Fruit fly (Drosophila melanogaster) whole organism, embryonic: ENCODE data around the gene Bro.

Experiments used
- Adf1 ChIP-seq: fragments of 200-800 bp; sonication (Bioruptor generic); IDR thresholded peaks from 2 replicates; pipeline ENCODE4 v1.3.6; 2022; ENCODE audit warnings: missing biosample characterization, missing genetic modification characterization
- BEAF-32 ChIP-seq: fragments of 200-800 bp; sonication (Bioruptor generic); optimal IDR thresholded peaks from 3 replicates; lab custom pipeline; 2017; ENCODE audit warnings: missing biosample characterization, missing genetic modification characterization, mild to moderate bottlenecking, moderate library complexity, missing genetic modification reagents
- CG10462 ChIP-seq: fragments of 200-800 bp; sonication (Bioruptor generic); optimal IDR thresholded peaks from 2 replicates; lab custom pipeline; 2016; ENCODE audit warnings: missing biosample characterization, missing genetic modification characterization
- CG10959 ChIP-seq: fragments of 200-800 bp; sonication (Bioruptor generic); IDR thresholded peaks from 2 replicates; pipeline ENCODE4 v1.3.6; 2022; ENCODE audit warnings: missing biosample characterization, missing genetic modification characterization
- CG11398 ChIP-seq: fragments of 200-800 bp; sonication (Bioruptor generic); optimal IDR thresholded peaks from 2 replicates; lab custom pipeline; 2016; ENCODE audit warnings: missing biosample characterization, missing genetic modification characterization
- CG12219 ChIP-seq: fragments of 200-800 bp; sonication (Bioruptor generic); optimal IDR thresholded peaks from 3 replicates; lab custom pipeline; 2018; ENCODE audit warnings: missing biosample characterization, mild to moderate bottlenecking, missing genetic modification characterization
- CG12391 ChIP-seq: fragments of 200-800 bp; sonication (Bioruptor generic); optimal IDR thresholded peaks from 3 replicates; lab custom pipeline; 2018; ENCODE audit warnings: missing biosample characterization, mild to moderate bottlenecking, missing genetic modification characterization, moderate library complexity
- CG1603 ChIP-seq: fragments of 200-800 bp; sonication (Bioruptor generic); optimal IDR thresholded peaks from 2 replicates; lab custom pipeline; 2019; ENCODE audit warnings: missing biosample characterization, mild to moderate bottlenecking, missing genetic modification characterization, moderate library complexity
- CG17328 ChIP-seq: fragments of 200-800 bp; sonication (Bioruptor generic); IDR thresholded peaks from 2 replicates; pipeline ENCODE4 v1.3.6; 2022; ENCODE audit warnings: missing biosample characterization, missing genetic modification characterization
- CG2875 ChIP-seq: fragments of 200-800 bp; sonication (Bioruptor generic); optimal IDR thresholded peaks from 2 replicates; lab custom pipeline; 2017; ENCODE audit warnings: missing biosample characterization, mild to moderate bottlenecking, missing genetic modification characterization, missing genetic modification reagents
- CG30431 ChIP-seq: fragments of 200-800 bp; sonication (Bioruptor generic); optimal IDR thresholded peaks from 2 replicates; lab custom pipeline; 2017; ENCODE audit warnings: missing biosample characterization, missing genetic modification characterization
- CG3838 ChIP-seq: fragments of 200-800 bp; sonication (Bioruptor generic); optimal IDR thresholded peaks from 3 replicates; lab custom pipeline; 2016; ENCODE audit warnings: missing biosample characterization, missing genetic modification characterization
- CG4424 ChIP-seq: fragments of 200-800 bp; sonication (Bioruptor generic); optimal IDR thresholded peaks from 3 replicates; lab custom pipeline; 2016; ENCODE audit warnings: missing biosample characterization, missing genetic modification characterization
- CG4854 ChIP-seq: fragments of 200-800 bp; sonication (Bioruptor generic); optimal IDR thresholded peaks from 2 replicates; lab custom pipeline; 2016; ENCODE audit warnings: missing biosample characterization, missing genetic modification characterization, inconsistent platforms
- CG8359 ChIP-seq: fragments of 200-800 bp; sonication (Bioruptor generic); optimal IDR thresholded peaks from 2 replicates; lab custom pipeline; 2017; ENCODE audit warnings: missing biosample characterization, mild to moderate bottlenecking, missing genetic modification characterization, borderline replicate concordance
- CTCF ChIP-seq: fragments of 200-800 bp; sonication (Bioruptor generic); optimal IDR thresholded peaks from 2 replicates; lab custom pipeline; 2017; ENCODE audit warnings: missing biosample characterization, mild to moderate bottlenecking, missing genetic modification characterization, moderate library complexity
- CrebB ChIP-seq: fragments of 200-800 bp; sonication (Bioruptor generic); optimal IDR thresholded peaks from 3 replicates; lab custom pipeline; 2018; ENCODE audit warnings: missing biosample characterization, mild to moderate bottlenecking, missing genetic modification characterization
- D19B ChIP-seq: fragments of 200-800 bp; sonication (Bioruptor generic); optimal IDR thresholded peaks from 2 replicates; lab custom pipeline; 2017; ENCODE audit warnings: missing biosample characterization, mild to moderate bottlenecking, missing genetic modification characterization
- Dek ChIP-seq: fragments of 200-800 bp; sonication (Bioruptor generic); optimal IDR thresholded peaks from 3 replicates; lab custom pipeline; 2019; ENCODE audit warnings: missing biosample characterization, mild to moderate bottlenecking, missing genetic modification characterization, moderate library complexity
- Dref ChIP-seq: fragments of 200-800 bp; sonication (Bioruptor generic); IDR thresholded peaks from 2 replicates; pipeline ENCODE4 v1.3.6; 2022; ENCODE audit warnings: missing biosample characterization, missing genetic modification characterization
- Eip74EF ChIP-seq, 2 experiments: fragments of 200-800 bp in 1 of 2; fragments of >200 bp in 1 of 2; sonication (Bioruptor generic) in 1 of 2; optimal IDR thresholded peaks; 2 replicates each; lab custom pipeline; 2017 to 2019; ENCODE audit warnings: missing biosample characterization in 2 of 2, missing genetic modification characterization in 2 of 2, mild to moderate bottlenecking in 1 of 2, moderate library complexity in 1 of 2
- HmgZ ChIP-seq: fragments of 200-800 bp; sonication (Bioruptor generic); optimal IDR thresholded peaks from 2 replicates; lab custom pipeline; 2018; ENCODE audit warnings: missing biosample characterization, mild to moderate bottlenecking, missing genetic modification characterization
- Hmr ChIP-seq: fragments of 200-800 bp; sonication (Bioruptor generic); optimal IDR thresholded peaks from 3 replicates; lab custom pipeline; 2017; ENCODE audit warnings: mild to moderate bottlenecking, missing biosample characterization, missing genetic modification reagents, missing genetic modification characterization
- Hr51 ChIP-seq, 2 experiments: fragments of 200-800 bp; sonication (Bioruptor generic); optimal IDR thresholded peaks; 2 replicates in 1 of 2; 3 replicates in 1 of 2; lab custom pipeline; 2016 to 2018; ENCODE audit warnings: missing biosample characterization in 2 of 2, missing genetic modification characterization in 2 of 2, mild to moderate bottlenecking in 1 of 2, moderate library complexity in 1 of 2
- MTF-1 ChIP-seq: fragments of 200-800 bp; sonication (Bioruptor generic); optimal IDR thresholded peaks from 2 replicates; lab custom pipeline; 2018; ENCODE audit warnings: missing biosample characterization, mild to moderate bottlenecking, missing genetic modification characterization, borderline replicate concordance
- Med ChIP-seq: fragments of 200-800 bp; sonication (Bioruptor generic); peaks from one replicate; lab custom pipeline; 2016; ENCODE audit warnings: missing biosample characterization, missing genetic modification characterization, mild to moderate bottlenecking, inconsistent platforms, moderate library complexity
- NC2α ChIP-seq: fragments of 200-800 bp; sonication (Bioruptor generic); optimal IDR thresholded peaks from 2 replicates; lab custom pipeline; 2016; ENCODE audit warnings: missing biosample characterization, missing genetic modification characterization
- Pdp1 ChIP-seq, 2 experiments: fragments of 200-800 bp; sonication (Bioruptor generic); optimal IDR thresholded peaks; 3 replicates each; lab custom pipeline; 2016; ENCODE audit warnings: missing biosample characterization in 2 of 2, missing genetic modification characterization in 2 of 2, mild to moderate bottlenecking in 1 of 2, moderate library complexity in 1 of 2
- Ptx1 ChIP-seq: fragments of 200-800 bp; sonication (Bioruptor generic); IDR thresholded peaks from 2 replicates; pipeline ENCODE4 v1.3.6; 2022; ENCODE audit warnings: missing biosample characterization, missing genetic modification characterization
- Sry-β ChIP-seq: fragments of 200-800 bp; sonication (Bioruptor generic); optimal IDR thresholded peaks from 2 replicates; lab custom pipeline; 2018; ENCODE audit warnings: missing biosample characterization, mild to moderate bottlenecking, missing genetic modification characterization, moderate library complexity
- Sry-δ ChIP-seq: fragments of 200-800 bp; sonication (Bioruptor generic); optimal IDR thresholded peaks from 2 replicates; lab custom pipeline; 2016; ENCODE audit warnings: missing biosample characterization, missing genetic modification characterization
- ara ChIP-seq: fragments of 200-800 bp; sonication (Bioruptor generic); IDR thresholded peaks from 2 replicates; pipeline ENCODE4 v1.3.6; 2022; ENCODE audit warnings: missing biosample characterization, missing genetic modification characterization
- bigmax ChIP-seq: fragments of 200-800 bp; sonication (Bioruptor generic); optimal IDR thresholded peaks from 2 replicates; lab custom pipeline; 2018; ENCODE audit warnings: missing biosample characterization, mild to moderate bottlenecking, missing genetic modification characterization
- chinmo ChIP-seq: fragments of 200-800 bp; sonication (Bioruptor generic); IDR thresholded peaks from 4 replicates; pipeline ENCODE4 v1.3.6; 2022; ENCODE audit warnings: missing biosample characterization, missing genetic modification characterization; ENCODE audit not compliant: partially characterized antibody
- cwo ChIP-seq: fragments of 200-800 bp; sonication (Bioruptor generic); optimal IDR thresholded peaks from 3 replicates; lab custom pipeline; 2017; ENCODE audit warnings: missing biosample characterization, missing genetic modification characterization, mild to moderate bottlenecking, moderate library complexity, missing genetic modification reagents
- fu2 ChIP-seq: fragments of 200-800 bp; sonication (Bioruptor generic); optimal IDR thresholded peaks from 2 replicates; lab custom pipeline; 2016; ENCODE audit warnings: missing biosample characterization, missing genetic modification characterization
- gem ChIP-seq: fragments of 200-800 bp; sonication (Bioruptor generic); optimal IDR thresholded peaks from 2 replicates; lab custom pipeline; 2019; ENCODE audit warnings: missing biosample characterization, mild to moderate bottlenecking, missing genetic modification characterization, moderate library complexity
- ken ChIP-seq: fragments of 200-800 bp; sonication (Bioruptor generic); IDR thresholded peaks from 3 replicates; pipeline ENCODE4 v1.3.6; 2022; ENCODE audit warnings: missing biosample characterization, missing genetic modification characterization
- nmo ChIP-seq: fragments of 200-800 bp; sonication (Bioruptor generic); optimal IDR thresholded peaks from 2 replicates; lab custom pipeline; 2018; ENCODE audit warnings: missing biosample characterization, mild to moderate bottlenecking, missing genetic modification characterization, moderate library complexity
- pros ChIP-seq: fragments of 200-800 bp; sonication (Bioruptor generic); optimal IDR thresholded peaks from 3 replicates; lab custom pipeline; 2019; ENCODE audit warnings: missing biosample characterization, mild to moderate bottlenecking, missing genetic modification characterization, moderate library complexity
- pzg ChIP-seq: fragments of 200-800 bp; sonication (Bioruptor generic); optimal IDR thresholded peaks from 3 replicates; lab custom pipeline; 2018; ENCODE audit warnings: missing biosample characterization, mild to moderate bottlenecking, missing genetic modification characterization, moderate library complexity
- repo ChIP-seq: fragments of 200-800 bp; sonication (Bioruptor generic); optimal IDR thresholded peaks from 2 replicates; lab custom pipeline; 2016; ENCODE audit warnings: missing biosample characterization, missing genetic modification characterization
- sd ChIP-seq: fragments of 200-800 bp; sonication (Bioruptor generic); optimal IDR thresholded peaks from 3 replicates; lab custom pipeline; 2018; ENCODE audit warnings: missing biosample characterization, mild to moderate bottlenecking, missing genetic modification characterization, moderate library complexity
- seq ChIP-seq: fragments of 200-800 bp; sonication (Bioruptor generic); IDR thresholded peaks from 2 replicates; pipeline ENCODE4 v1.3.6; 2022; ENCODE audit warnings: missing biosample characterization, missing genetic modification characterization
- tin ChIP-seq: fragments of 200-800 bp; sonication (Bioruptor generic); optimal IDR thresholded peaks from 3 replicates; lab custom pipeline; 2016; ENCODE audit warnings: missing biosample characterization, missing genetic modification characterization
- unc-4 ChIP-seq: fragments of 200-800 bp; sonication (Bioruptor generic); IDR thresholded peaks from 2 replicates; pipeline ENCODE4 v1.3.6; 2022; ENCODE audit warnings: missing biosample characterization, missing genetic modification characterization; ENCODE audit not compliant: partially characterized antibody
- unpg ChIP-seq: fragments of 200-800 bp; sonication (Bioruptor generic); optimal IDR thresholded peaks from 3 replicates; lab custom pipeline; 2018; ENCODE audit warnings: missing biosample characterization, mild to moderate bottlenecking, missing genetic modification characterization, moderate library complexity
- vnd ChIP-seq: fragments of 200-800 bp; sonication (Bioruptor generic); IDR thresholded peaks from 3 replicates; pipeline ENCODE4 v1.3.6; 2022; ENCODE audit warnings: missing biosample characterization, missing genetic modification characterization; ENCODE audit not compliant: partially characterized antibody
- yki ChIP-seq: fragments of >200 bp; optimal IDR thresholded peaks from 3 replicates; lab custom pipeline; 2018

Gene Bro

dm6 chr3L:1644920-1645567 lies 2.6 kb upstream of the Bro start, which contains the start of the genes alphaCOP and CG13919 (continued):
- TF ChIP-seq cwo (GFP tag; lab: Kevin White, UChicago) (peak; percentile 88), Dref (peak; percentile 40; the same call in 1 of the 2 replicates), Hmr (GFP tag; lab: Kevin White, UChicago) (peak; percentile 96), CG12219 (GFP tag; lab: Kevin White, UChicago) (peak; percentile 91), Sry-β (GFP tag; lab: Kevin White, UChicago) (peak; percentile 60), Eip74EF (GFP tag; optimal IDR thresholded peaks at IDR 0.05; lab: Kevin White, UChicago) (peak in 1 of 2 experiments; percentile 96), yki (lab: Kevin White, UChicago) (no peak), gem (tag; lab: Kevin White, UChicago) (peak; percentile 98), Ptx1 (GFP tag; lab: Robert Waterston, UW) (peak; percentile 99), CG3838 (GFP tag; lab: Kevin White, UChicago) (peak; percentile 89), Adf1 (GFP tag; lab: Robert Waterston, UW) (peak; percentile 85), CG30431 (GFP tag; lab: Kevin White, UChicago) (peak; percentile 93), BEAF-32 (peak; percentile 50), bigmax (GFP tag; lab: Kevin White, UChicago) (peak; percentile 20), CG2875 (peak; percentile 89), CG4424 (GFP tag; lab: Kevin White, UChicago) (peak; percentile 96), unpg (GFP tag; lab: Kevin White, UChicago) (peak; percentile 98), NC2α (GFP tag; lab: Kevin White, UChicago) (peak; percentile 75), CG10959 (GFP tag; lab: Robert Waterston, UW) (peak; percentile 79), MTF-1 (GFP tag; lab: Kevin White, UChicago) (peak; percentile 83), CG12391 (tag; lab: Kevin White, UChicago) (peak; percentile 98), unc-4 (GFP tag; lab: Robert Waterston, UW) (no peak), Sry-δ (peak; percentile 54), CrebB (tag; lab: Kevin White, UChicago) (peak; percentile 95), tin (GFP tag; lab: Kevin White, UChicago) (peak; percentile 93), Med (peak; percentile 99), Dek (peak; percentile 96), CG1603 (tag; lab: Kevin White, UChicago) (peak; percentile 86), sd (tag; lab: Kevin White, UChicago) (peak; percentile 88), ara (peak; percentile 96), pzg (GFP tag; lab: Kevin White, UChicago) (peak; percentile 55), CTCF (GFP tag; lab: Kevin White, UChicago) (peak; percentile 35), ken (GFP tag; lab: Robert Waterston, UW) (peak; percentile 98), CG10462 (GFP tag; lab: Kevin White, UChicago) (peak; percentile 97), CG8359 (peak; percentile 79), vnd (GFP tag; lab: Robert Waterston, UW) (no peak), seq (GFP tag; lab: Robert Waterston, UW) (peak; percentile 96), HmgZ (tag; lab: Kevin White, UChicago) (peak; percentile 98), CG11398 (GFP tag; lab: Kevin White, UChicago) (peak; percentile 81), fu2 (peak; percentile 84), D19B (GFP tag; lab: Kevin White, UChicago) (peak; percentile 86), CG4854 (peak; percentile 94), pros (GFP tag; lab: Kevin White, UChicago) (peak; percentile 27), repo (GFP tag; lab: Kevin White, UChicago) (peak; percentile 89), nmo (peak; percentile 98), Pdp1 (GFP tag; optimal IDR thresholded peaks at IDR 0.05; lab: Kevin White, UChicago) (peak; percentile 93 to 96), CG17328 (peak; percentile 98), Hr51 (GFP tag; optimal IDR thresholded peaks at IDR 0.05; lab: Kevin White, UChicago) (peak; percentile 93 to 97), chinmo (no peak)
